Worm (Caenorhabditis elegans) whole organism, mixed stage, embryonic: ENCODE data around the gene srw-86.

Source experiments
- lsy-2 ChIP-seq: fragments of 150-350 bp; optimal IDR thresholded peaks from 2 replicates; lab custom pipeline; 2014; ENCODE audit warnings: missing biosample characterization, missing genetic modification characterization
- nhr-12 ChIP-seq: fragments of 150-350 bp; optimal IDR thresholded peaks from 2 replicates; lab custom pipeline; 2014; ENCODE audit warnings: missing biosample characterization, missing genetic modification characterization

DNA sequence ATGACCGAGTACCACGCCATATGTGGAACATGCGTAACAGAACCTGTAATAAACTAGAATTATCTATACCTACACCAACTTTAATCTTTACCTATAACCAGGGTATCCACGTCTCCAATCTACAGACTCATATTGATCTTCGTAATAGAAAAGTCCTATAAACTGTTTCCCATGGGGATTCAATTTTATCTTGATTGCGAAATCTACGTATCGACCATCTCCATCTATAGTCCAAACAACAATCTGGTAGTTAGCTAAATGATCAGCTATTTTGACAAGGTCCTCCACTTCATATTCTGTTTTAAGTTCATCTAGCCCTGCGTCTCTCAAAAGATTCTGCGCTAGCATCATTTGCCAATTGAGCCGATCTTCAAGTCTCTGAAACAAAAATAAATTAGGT lies 29.1 kb upstream of the srw-86 start:
- TF ChIP-seq lsy-2 (tag; lab: Kevin White, UChicago): no peak
- no peak for TF ChIP-seq nhr-12 (tag; lab: Kevin White, UChicago)
